Worm (Caenorhabditis elegans) whole organism, L3 larva: ENCODE measurements around the gene mdl-1.

ENCODE experiments used
- ama-1 ChIP-seq: fragments of 150-350 bp; optimal IDR thresholded peaks from 2 replicates; lab custom pipeline; 2018
- lin-15B ChIP-seq: fragments of 150-350 bp; optimal IDR thresholded peaks from 2 replicates; lab custom pipeline; 2014; ENCODE audit warnings: missing biosample characterization, missing genetic modification characterization
- nfya-1 ChIP-seq: sonication (generic microtip); optimal IDR thresholded peaks from 2 replicates; lab custom pipeline; 2017; ENCODE audit warnings: missing genetic modification characterization, mild to moderate bottlenecking, missing compliant biosample characterization, antibody characterized with exemption, moderate library complexity; ENCODE audit not compliant: insufficient read depth
- nhr-12 ChIP-seq: fragments of 150-350 bp; optimal IDR thresholded peaks from 2 replicates; lab custom pipeline; 2014; ENCODE audit warnings: missing biosample characterization, missing genetic modification characterization
- nhr-237 ChIP-seq: fragments of 150-350 bp; optimal IDR thresholded peaks from 2 replicates; lab custom pipeline; 2014; ENCODE audit warnings: missing biosample characterization, missing genetic modification characterization
- nhr-77 ChIP-seq: fragments of 150-350 bp; optimal IDR thresholded peaks from 2 replicates; lab custom pipeline; 2014; ENCODE audit warnings: missing biosample characterization, missing genetic modification characterization
- pha-4 ChIP-seq: fragments of 150-350 bp; optimal IDR thresholded peaks from 2 replicates; lab custom pipeline; 2014; ENCODE audit warnings: missing biosample characterization, missing genetic modification reagents, missing genetic modification characterization
- zag-1 ChIP-seq: fragments of 150-350 bp; optimal IDR thresholded peaks from 2 replicates; lab custom pipeline; 2014; ENCODE audit warnings: missing biosample characterization, missing genetic modification characterization

ce11 chrX:6782857-6783256 is 40.7 kb downstream of the mdl-1 start, which contains the start of gene idpp-6:
- TF ChIP-seq zag-1 (tag; lab: Kevin White, UChicago) (no peak), nhr-237 (tag; lab: Kevin White, UChicago) (no peak), nhr-12 (tag; lab: Kevin White, UChicago) (no peak), nfya-1 (tag; lab: Kevin White, UChicago) (no peak), pha-4 (tag; lab: Kevin White, UChicago) (no peak), lin-15B (tag; lab: Kevin White, UChicago) (no peak), nhr-77 (no peak), ama-1 (no peak)
